Fruit fly (Drosophila melanogaster): ENCODE data around the gene Aduk.

Gene Aduk

DNA sequence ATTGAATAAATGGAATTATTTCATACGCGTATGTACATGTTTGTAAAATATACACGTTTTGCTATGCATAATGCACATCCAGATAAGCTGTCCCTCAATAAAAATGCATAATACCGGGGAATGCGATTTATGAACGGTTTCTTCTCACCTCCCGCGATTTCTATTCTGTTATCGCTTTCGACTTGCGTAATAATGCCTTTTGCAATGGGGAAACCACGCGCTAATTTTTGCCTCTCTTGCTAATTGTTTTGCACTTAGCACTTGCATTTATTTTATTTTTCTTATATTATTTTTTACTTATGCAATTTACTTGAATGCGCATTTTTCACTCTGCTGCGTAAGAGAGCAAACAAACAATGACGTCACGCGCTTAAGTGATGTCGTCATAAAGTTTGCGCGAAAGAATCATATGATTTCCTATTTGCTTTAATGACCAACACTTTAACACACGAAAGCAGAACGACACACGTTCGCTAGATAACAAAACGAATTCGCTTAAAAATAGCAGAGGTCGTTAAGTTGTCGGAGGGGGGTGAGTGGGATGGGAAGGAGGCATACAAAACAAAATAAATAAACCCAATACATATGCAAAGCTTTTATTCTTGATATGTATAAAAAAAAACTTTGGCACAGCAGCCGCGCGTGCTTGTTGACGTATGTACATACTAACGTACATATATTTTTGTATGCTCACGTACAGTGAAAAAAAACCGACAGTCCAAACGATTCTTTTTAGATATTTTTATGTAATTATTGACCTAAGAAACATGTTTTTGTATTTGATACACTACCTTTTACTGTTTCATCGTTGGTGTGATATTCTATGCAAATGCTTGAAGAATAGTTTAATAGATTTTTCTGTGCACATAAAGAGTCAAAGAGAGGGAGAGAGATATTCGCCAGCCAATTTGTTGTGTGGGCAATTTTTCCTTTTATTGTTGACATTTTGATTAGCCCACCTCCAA, 17.2 kb upstream of the Aduk start (continued):
- TF ChIP-seq CG11398 (GFP tag; optimal IDR thresholded peaks at IDR 0.05): peak; percentile 65
- TF ChIP-seq lbe (GFP tag; optimal IDR thresholded peaks at IDR 0.05): no peak
- peak; percentile 49 for TF ChIP-seq CG1792 (GFP tag; optimal IDR thresholded peaks at IDR 0.05)
- TF ChIP-seq dati (GFP tag; IDR thresholded peaks at IDR 0.05): no peak
- no peak for TF ChIP-seq kni (GFP tag; optimal IDR thresholded peaks at IDR 0.05)
- no peak for TF ChIP-seq Lpt (GFP tag; optimal IDR thresholded peaks at IDR 0.05)
- no peak for TF ChIP-seq CG4707 (GFP tag; optimal IDR thresholded peaks at IDR 0.05)
- TF ChIP-seq ab (GFP tag; optimal IDR thresholded peaks at IDR 0.05): peak; percentile 14
- peak; percentile 21 for TF ChIP-seq tup (GFP tag; optimal IDR thresholded peaks at IDR 0.05)
- no peak for TF ChIP-seq Adf1 (GFP tag; IDR thresholded peaks at IDR 0.05)
- no peak for TF ChIP-seq prd (optimal IDR thresholded peaks at IDR 0.05)
- no peak for TF ChIP-seq prd (GFP tag; IDR thresholded peaks at IDR 0.05)
- TF ChIP-seq Hr3 (GFP tag; optimal IDR thresholded peaks at IDR 0.05): peak; percentile 26
- no peak for TF ChIP-seq CG12236 (GFP tag; optimal IDR thresholded peaks at IDR 0.05)
- no peak for TF ChIP-seq Elba2 (GFP tag; optimal IDR thresholded peaks at IDR 0.05)
- no peak for TF ChIP-seq Ada2b (GFP tag; IDR thresholded peaks at IDR 0.05)
- TF ChIP-seq CG3163 (GFP tag; optimal IDR thresholded peaks at IDR 0.05): no peak
- no peak for TF ChIP-seq crol (GFP tag; IDR thresholded peaks at IDR 0.05)
- TF ChIP-seq CG6254 (GFP tag; optimal IDR thresholded peaks at IDR 0.05): no peak
- TF ChIP-seq H15 (GFP tag; IDR thresholded peaks at IDR 0.05): no peak
- TF ChIP-seq CG8388 (GFP tag; optimal IDR thresholded peaks at IDR 0.05): peak; percentile 12
- TF ChIP-seq luna (GFP tag; optimal IDR thresholded peaks at IDR 0.05): peak; percentile 21
- peak; percentile 27 for TF ChIP-seq pfk (GFP tag; optimal IDR thresholded peaks at IDR 0.05)
- TF ChIP-seq CG10431 (GFP tag; optimal IDR thresholded peaks at IDR 0.05): no peak
- peak; percentile 23 for TF ChIP-seq jing (GFP tag; optimal IDR thresholded peaks at IDR 0.05)
- peak; percentile 59 for TF ChIP-seq CG6854 (GFP tag; optimal IDR thresholded peaks at IDR 0.05)
- TF ChIP-seq CG4730 (GFP tag; IDR thresholded peaks at IDR 0.05): no peak
- TF ChIP-seq ERR (GFP tag; optimal IDR thresholded peaks at IDR 0.05): peak; percentile 29
- TF ChIP-seq klu (GFP tag; IDR thresholded peaks at IDR 0.05): no peak
- peak; percentile 16 for TF ChIP-seq Sry-δ (GFP tag; optimal IDR thresholded peaks at IDR 0.05)
- no peak for TF ChIP-seq br (optimal IDR thresholded peaks at IDR 0.05)
- TF ChIP-seq Fer2 (tag; optimal IDR thresholded peaks at IDR 0.05): no peak
- no peak for TF ChIP-seq wek (GFP tag; optimal IDR thresholded peaks at IDR 0.05)
- TF ChIP-seq CG12219 (GFP tag; optimal IDR thresholded peaks at IDR 0.05): no peak
- peak; percentile 59 for TF ChIP-seq CG12391 (tag; optimal IDR thresholded peaks at IDR 0.05)
- TF ChIP-seq Mes4 (GFP tag; optimal IDR thresholded peaks at IDR 0.05): no peak
- no peak for TF ChIP-seq MTF-1 (GFP tag; optimal IDR thresholded peaks at IDR 0.05; ENCODE audit: borderline replicate concordance)
- peak; percentile 25 for TF ChIP-seq CG2116 (GFP tag; optimal IDR thresholded peaks at IDR 0.05)
- TF ChIP-seq Nf-YB (GFP tag; optimal IDR thresholded peaks at IDR 0.05): no peak
- no peak for TF ChIP-seq Drgx (GFP tag; IDR thresholded peaks at IDR 0.05)
- TF ChIP-seq CG7372 (GFP tag; IDR thresholded peaks at IDR 0.05): no peak
- TF ChIP-seq CG16779 (GFP tag; IDR thresholded peaks at IDR 0.05): no peak
- no peak for TF ChIP-seq onecut (GFP tag; IDR thresholded peaks at IDR 0.05)
- no peak for TF ChIP-seq CG11504 (tag; optimal IDR thresholded peaks at IDR 0.05)
- TF ChIP-seq CG8924 (tag; optimal IDR thresholded peaks at IDR 0.05): peak; percentile 48
- no peak for TF ChIP-seq Tbp (GFP tag; optimal IDR thresholded peaks at IDR 0.05)
- no peak for TF ChIP-seq HLH4C (GFP tag; IDR thresholded peaks at IDR 0.05; ENCODE audit: partially characterized antibody)
- peak; percentile 73 for TF ChIP-seq bcd (GFP tag; optimal IDR thresholded peaks at IDR 0.05)
- TF ChIP-seq oc (tag; optimal IDR thresholded peaks at IDR 0.05): no peak
- no peak for TF ChIP-seq CG11456 (GFP tag; IDR thresholded peaks at IDR 0.05)

All from whole organism, embryonic.